Worm (Caenorhabditis elegans): ENCODE results near the gene ceh-24.

The ceh-24 gene

ce11 chrV:13833951-13834350 is 20.9 kb downstream of the ceh-24 start, which contains the start of gene srx-129:
TSS of gene srx-129 (plus strand) at chrV:13834251.
- TF ChIP-seq pag-3 (tag; optimal IDR thresholded peaks at IDR 0.05; ENCODE audit: borderline replicate concordance, insufficient read depth) = no peak
- no peak for TF ChIP-seq zip-4 (GFP tag; optimal IDR thresholded peaks at IDR 0.05)
- no peak for TF ChIP-seq alr-1 (tag; optimal IDR thresholded peaks at IDR 0.05; ENCODE audit: borderline replicate concordance)
- no peak for TF ChIP-seq nhr-71 (tag; optimal IDR thresholded peaks at IDR 0.05)
- TF ChIP-seq ceh-63 (GFP tag; optimal IDR thresholded peaks at IDR 0.05) = no peak
- no peak for TF ChIP-seq lin-15B (tag; optimal IDR thresholded peaks at IDR 0.05)
- TF ChIP-seq unc-62 (GFP tag; optimal IDR thresholded peaks at IDR 0.05) = no peak
- no peak for TF ChIP-seq lir-3 (tag; optimal IDR thresholded peaks at IDR 0.05; ENCODE audit: poor library complexity)
- TF ChIP-seq zag-1 (tag; optimal IDR thresholded peaks at IDR 0.05) = no peak
- no peak for TF ChIP-seq egl-27 (tag; optimal IDR thresholded peaks at IDR 0.05)
- TF ChIP-seq mef-2 (tag; optimal IDR thresholded peaks at IDR 0.05) = no peak

DNA sequence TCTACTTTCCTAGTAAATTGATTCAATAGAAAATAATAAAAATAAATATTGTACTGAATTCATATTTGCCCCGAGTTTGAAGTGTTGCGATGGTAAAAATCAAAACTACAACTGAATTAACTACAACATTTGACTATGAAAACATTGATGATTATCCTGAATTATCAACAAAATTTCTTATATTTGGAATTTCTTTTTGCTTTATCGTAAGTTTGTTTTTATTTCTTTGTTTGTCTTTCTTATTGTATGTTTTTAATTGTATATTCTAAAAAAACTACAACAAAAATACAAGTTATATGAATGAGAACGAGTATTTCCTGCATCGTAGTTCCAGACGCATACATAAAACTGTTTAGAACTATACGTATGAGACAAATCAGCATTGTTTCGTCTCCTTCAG is 24.1 kb downstream of the ceh-24 start, which contains the start of gene srx-128:
TSS of gene srx-128 (plus strand) at position 301 of the 400 bp plus-strand sequence.
- TF ChIP-seq mep-1 (tag; optimal IDR thresholded peaks at IDR 0.05) (no peak), efl-1 (optimal IDR thresholded peaks at IDR 0.05) (no peak), efl-1 (GFP tag; optimal IDR thresholded peaks at IDR 0.05 in 1 of 2) (peak in 1 of 2 experiments; percentile 47)

- TF ChIP-seq dsc-1 (tag; optimal IDR thresholded peaks at IDR 0.05) (no peak), fkh-10 (GFP tag; optimal IDR thresholded peaks at IDR 0.05) (no peak), sup-37 (GFP tag; optimal IDR thresholded peaks at IDR 0.05) (no peak), pag-3 (tag; optimal IDR thresholded peaks at IDR 0.05; ENCODE audit: borderline replicate concordance, insufficient read depth) (no peak), nhr-19 (GFP tag; conservative IDR thresholded peaks at IDR 0.05) (no peak), tbx-2 (tag; optimal IDR thresholded peaks at IDR 0.05) (no peak), xbp-1 (tag; optimal IDR thresholded peaks at IDR 0.05) (no peak)
These were observed 26.4 kb downstream of the ceh-24 start, which contains the start of gene F55B12.10 for ce11 chrV:13839433-13839832. TSS of gene F55B12.10 (plus strand) at chrV:13839733.

ce11 chrV:13840909-13841308 is 27.9 kb downstream of the ceh-24 start, which contains the start of gene srx-17:
TSS of gene srx-17 (plus strand) at chrV:13841209.
- TF ChIP-seq efl-1 (optimal IDR thresholded peaks at IDR 0.05) = no peak
- peak in 1 of 2 experiments; percentile 29 for TF ChIP-seq efl-1 (GFP tag; optimal IDR thresholded peaks at IDR 0.05 in 1 of 2)
- no peak for TF ChIP-seq ets-5 (GFP tag; IDR thresholded peaks at IDR 0.05)

DNA sequence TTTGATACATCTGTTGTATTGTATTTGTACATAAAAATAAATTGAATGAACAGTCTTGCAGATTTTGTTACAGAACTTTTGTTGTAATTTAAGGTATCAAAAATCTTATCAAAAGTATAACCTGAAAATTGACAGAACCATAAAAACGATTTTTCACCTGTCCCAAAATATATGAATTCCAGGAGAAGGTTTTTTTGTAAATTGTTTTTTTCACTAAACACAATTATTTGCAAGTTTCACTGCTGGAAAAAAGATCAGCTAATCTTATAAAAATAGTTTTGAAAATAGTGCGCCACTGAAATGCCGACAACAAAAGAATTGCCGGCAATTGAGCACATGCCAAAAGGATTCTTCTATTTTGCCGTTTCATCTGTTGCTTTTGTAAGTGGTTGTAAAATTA is 30.1 kb downstream of the ceh-24 start, which contains the start of gene srx-130:
TSS of gene srx-130 (plus strand) at position 301 of the 400 bp plus-strand sequence.
- no peak for TF ChIP-seq ets-5 (GFP tag; IDR thresholded peaks at IDR 0.05)
- no peak for TF ChIP-seq skn-1 (tag; optimal IDR thresholded peaks at IDR 0.05)
- no peak for TF ChIP-seq ztf-4 (tag; optimal IDR thresholded peaks at IDR 0.05)
- no peak for TF ChIP-seq ceh-90 (tag; optimal IDR thresholded peaks at IDR 0.05)
- no peak for TF ChIP-seq unc-62 (GFP tag; optimal IDR thresholded peaks at IDR 0.05)
- TF ChIP-seq xbp-1 (tag; optimal IDR thresholded peaks at IDR 0.05) = no peak
- no peak for TF ChIP-seq nhr-12 (tag; optimal IDR thresholded peaks at IDR 0.05)
- TF ChIP-seq C04F5.9 (tag; optimal IDR thresholded peaks at IDR 0.05) = no peak
- no peak for TF ChIP-seq efl-1 (optimal IDR thresholded peaks at IDR 0.05)
- no peak for TF ChIP-seq efl-1 (GFP tag; optimal IDR thresholded peaks at IDR 0.05 in 1 of 2)
- TF ChIP-seq isw-1 (GFP tag; IDR thresholded peaks at IDR 0.05) = no peak
- TF ChIP-seq pqm-1 (tag; optimal IDR thresholded peaks at IDR 0.05) = no peak
- TF ChIP-seq lsy-2 (tag; optimal IDR thresholded peaks at IDR 0.05) = no peak
- TF ChIP-seq sox-4 (tag; optimal IDR thresholded peaks at IDR 0.05) = no peak
- TF ChIP-seq elt-3 (tag; optimal IDR thresholded peaks at IDR 0.05) = no peak
- TF ChIP-seq egl-27 (tag; optimal IDR thresholded peaks at IDR 0.05) = no peak

ce11 chrV:13845136-13845535 is 32.1 kb downstream of the ceh-24 start, which contains the start of gene srx-131:
TSS of gene srx-131 (plus strand) at chrV:13845436.
- TF ChIP-seq pax-3 (tag; optimal IDR thresholded peaks at IDR 0.05) (no peak), hlh-4 (tag; optimal IDR thresholded peaks at IDR 0.05) (no peak), ztf-4 (tag; optimal IDR thresholded peaks at IDR 0.05) (no peak), Y116A8C.19 (tag; optimal IDR thresholded peaks at IDR 0.05; ENCODE audit: borderline replicate concordance) (no peak), grh-1 (GFP tag; IDR thresholded peaks at IDR 0.05) (no peak), nhr-47 (tag; optimal IDR thresholded peaks at IDR 0.05) (no peak), nhr-20 (tag; optimal IDR thresholded peaks at IDR 0.05) (no peak), pqm-1 (tag; optimal IDR thresholded peaks at IDR 0.05) (no peak), nhr-11 (tag; optimal IDR thresholded peaks at IDR 0.05) (no peak), jun-1 (tag; optimal IDR thresholded peaks at IDR 0.05) (no peak), mef-2 (tag; optimal IDR thresholded peaks at IDR 0.05) (no peak), pag-3 (tag; optimal IDR thresholded peaks at IDR 0.05; ENCODE audit: borderline replicate concordance, insufficient read depth) (no peak), fkh-8 (tag; optimal IDR thresholded peaks at IDR 0.05) (no peak), aha-1 (tag; optimal IDR thresholded peaks at IDR 0.05) (no peak), sup-37 (GFP tag; optimal IDR thresholded peaks at IDR 0.05) (no peak)
